Fruit fly (Drosophila melanogaster) whole organism: Measurements from ENCODE around the gene Gapvd1.

Source experiments
- CG8478 ChIP-seq: fragments of >200 bp; optimal IDR thresholded peaks from 2 replicates; lab custom pipeline; 2018; ENCODE audit warnings: inconsistent platforms
- EcR ChIP-seq, 2 experiments: fragments of >200 bp; optimal IDR thresholded peaks; 2 replicates each; lab custom pipeline; 2017; ENCODE audit warnings: missing biosample characterization in 2 of 2, missing genetic modification characterization in 2 of 2, missing genetic modification reagents in 2 of 2
- pan ChIP-seq: fragments of >200 bp; optimal IDR thresholded peaks from 2 replicates; lab custom pipeline; 2017
- psq ChIP-seq: fragments of >200 bp; optimal IDR thresholded peaks from 2 replicates; lab custom pipeline; 2017
- usp ChIP-seq: fragments of >200 bp; optimal IDR thresholded peaks from 2 replicates; lab custom pipeline; 2017; ENCODE audit warnings: missing biosample characterization, missing genetic modification characterization, mixed read lengths

DNA sequence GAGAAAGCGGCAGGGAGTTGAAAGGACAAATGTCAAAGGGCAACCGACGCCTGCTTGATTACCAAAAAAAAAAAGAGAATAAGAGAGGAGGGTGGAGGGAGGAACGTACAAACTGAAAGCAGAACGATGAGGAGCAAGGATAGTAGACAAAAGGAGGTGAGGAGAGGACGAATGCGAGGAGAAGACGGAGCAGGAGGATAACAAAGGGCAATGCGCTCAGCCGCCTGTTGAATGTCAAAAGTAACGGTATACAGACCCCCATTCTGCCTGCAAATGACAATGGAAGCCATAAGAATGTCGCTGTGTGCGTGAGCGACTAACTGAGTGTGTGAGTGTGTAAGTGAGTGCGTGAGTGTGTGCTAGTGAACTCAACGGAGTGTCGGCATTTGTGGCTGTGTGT is 40.2 kb upstream of the Gapvd1 start:
- TF ChIP-seq usp (GFP tag; lab: Kevin White, UChicago) (no peak), CG8478 (lab: Kevin White, UChicago) (no peak), EcR (GFP tag; optimal IDR thresholded peaks at IDR 0.05; lab: Kevin White, UChicago) (no peak), psq (lab: Kevin White, UChicago) (no peak), pan (lab: Kevin White, UChicago) (no peak)
